Fruit fly (Drosophila melanogaster) whole organism, larva: ENCODE results near the gene Nsf2.

Source experiments
- noc ChIP-seq: fragments of 200-800 bp; sonication (Bioruptor generic); optimal IDR thresholded peaks from 3 replicates; lab custom pipeline; 2019; ENCODE audit warnings: missing biosample characterization, mild to moderate bottlenecking, missing genetic modification characterization, moderate library complexity

Nsf2 gene

dm6 chr3R:13845250-13845699, 7.5 kb upstream of the Nsf2 start:
- TF ChIP-seq noc: no peak

dm6 chr3R:13843611-13844010, 5.8 kb upstream of the Nsf2 start:
- no peak for TF ChIP-seq noc

DNA sequence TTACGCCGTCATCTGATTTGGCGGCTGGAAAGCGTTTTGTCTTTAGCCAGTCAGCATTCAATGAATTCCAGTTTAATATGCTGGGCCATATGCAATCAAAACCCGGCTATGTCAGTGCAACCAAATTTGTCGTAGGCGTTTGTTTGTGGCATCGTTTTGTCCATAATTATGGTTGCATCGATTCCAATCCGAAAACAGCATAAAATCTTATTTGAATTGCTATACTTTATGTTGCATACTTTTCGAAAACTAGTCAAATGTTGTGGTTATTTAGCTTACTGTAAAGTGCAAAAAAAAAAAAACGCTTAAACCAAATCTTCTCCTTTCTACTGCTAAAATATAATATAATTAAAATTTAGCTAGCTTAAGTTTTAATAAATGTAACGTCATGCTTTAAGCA, 4.7 kb upstream of the Nsf2 start:
- TF ChIP-seq noc: no peak

DNA sequence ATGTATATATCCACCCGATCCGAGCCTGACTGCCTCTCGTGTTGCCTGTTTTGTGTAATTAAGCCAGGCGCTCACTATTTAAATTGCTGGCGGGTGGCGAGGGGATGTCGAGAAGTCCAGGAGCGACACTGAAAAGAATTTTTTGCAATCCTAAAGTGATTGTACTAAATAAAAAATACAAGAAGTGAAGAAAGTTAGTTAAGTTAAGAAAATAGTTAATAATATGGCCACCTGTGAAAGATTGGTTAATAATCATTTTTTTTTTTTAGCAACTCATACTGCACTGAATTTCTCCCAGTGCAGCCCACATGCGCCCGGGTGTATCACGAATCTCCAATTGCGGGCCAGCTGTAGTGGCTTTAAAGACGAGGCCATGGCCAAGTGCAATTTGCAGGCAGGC, 3.2 kb upstream of the Nsf2 start:
- TF ChIP-seq noc: no peak

DNA sequence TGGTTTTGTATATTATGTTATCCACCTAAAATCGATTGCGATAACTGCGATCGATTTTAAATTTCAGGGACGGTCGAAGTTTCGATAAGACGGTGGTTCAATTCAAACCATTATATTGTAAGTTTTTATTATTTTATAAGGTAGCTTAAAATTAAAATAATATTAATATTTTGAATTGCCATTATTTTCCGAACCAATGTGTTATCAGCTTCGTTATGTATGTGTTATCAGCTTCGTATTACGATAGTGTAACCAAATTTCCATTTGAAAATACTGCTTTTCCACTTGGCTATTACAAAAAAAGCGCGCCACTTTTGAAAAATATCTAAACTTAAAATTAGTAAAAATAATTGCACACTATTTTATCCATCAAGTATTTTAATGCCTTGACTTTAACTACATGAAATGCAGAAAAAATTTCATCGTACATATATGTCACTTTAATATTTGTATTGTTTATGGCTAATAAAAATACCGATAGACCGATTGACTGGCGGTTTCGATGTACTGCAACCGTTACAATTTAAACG, 2.2 kb upstream of the Nsf2 start, which contains the start of gene CG31495:
Gene CG31495, minus strand, starts transcription at position 52 of the 530 bp plus-strand sequence.
- no peak for TF ChIP-seq noc

- TF ChIP-seq noc: no peak
These were observed 3.2 kb downstream of the Nsf2 start for dm6 chr3R:13834551-13834950.

DNA sequence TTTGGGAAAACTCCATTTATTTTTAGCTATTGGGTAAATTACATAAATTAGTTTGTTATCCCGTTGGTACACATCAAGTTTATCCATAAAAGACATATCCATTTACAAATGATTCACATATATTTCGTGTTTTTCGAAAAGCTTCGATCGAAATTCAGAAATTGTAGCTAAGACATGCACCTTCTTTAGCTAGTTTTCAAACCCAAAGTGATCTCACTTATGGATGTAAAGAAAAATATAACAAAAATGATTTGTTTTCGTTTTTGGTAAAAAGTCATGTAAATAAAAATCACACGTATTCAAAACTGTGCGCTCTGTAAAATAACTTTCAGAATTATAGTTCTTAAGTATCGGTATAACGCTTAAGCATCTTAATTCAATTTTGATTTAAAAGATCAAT, 4.3 kb downstream of the Nsf2 start:
- TF ChIP-seq noc: no peak

DNA sequence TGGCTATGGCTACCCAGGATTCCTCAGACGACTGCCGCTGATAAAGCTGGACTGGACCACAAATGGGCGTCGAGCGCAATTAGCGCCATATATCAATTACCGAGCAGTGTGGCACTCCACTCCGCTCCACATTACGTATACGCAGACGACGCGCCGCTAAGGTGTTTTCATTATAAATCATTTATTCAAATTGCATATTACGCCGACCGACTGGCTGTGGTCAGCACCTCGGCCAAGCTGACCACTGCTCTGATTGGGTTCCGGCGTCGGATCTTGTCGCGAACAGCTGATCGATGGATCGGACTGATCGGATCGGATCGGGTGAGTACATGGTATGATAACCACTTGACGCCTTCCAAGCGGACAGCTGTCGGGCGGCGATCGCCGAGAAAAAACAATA, 4.8 kb downstream of the Nsf2 start:
- no peak for TF ChIP-seq noc

- peak; percentile 43 for TF ChIP-seq noc
These were observed 6.1 kb downstream of the Nsf2 start for dm6 chr3R:13831596-13832119.

DNA sequence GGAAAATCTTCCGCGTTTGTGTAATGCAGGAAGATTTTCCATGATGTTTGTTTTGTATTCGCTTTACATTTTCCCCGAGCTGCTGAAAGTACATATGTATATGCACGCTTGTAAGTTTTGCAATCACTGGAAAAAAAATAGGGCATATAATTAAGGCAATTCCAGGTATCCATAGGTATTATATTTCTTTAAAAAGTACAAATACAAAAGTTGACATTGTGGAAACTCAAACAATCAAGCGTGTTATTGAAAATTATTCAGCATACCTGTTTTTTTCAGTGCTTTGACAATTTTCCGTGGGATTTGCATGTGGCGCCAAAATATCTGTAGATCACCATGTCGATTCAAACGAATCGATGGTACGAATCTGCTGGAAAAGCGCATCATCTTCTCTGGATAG, 6.7 kb downstream of the Nsf2 start:
- no peak for TF ChIP-seq noc

- TF ChIP-seq noc: no peak
These were observed 9.6 kb downstream of the Nsf2 start, which contains the start of gene Mst87F for dm6 chr3R:13827953-13828922. TSS of gene Mst87F (minus strand) at chr3R:13828008.

- no peak for TF ChIP-seq noc
These were observed 15.1 kb downstream of the Nsf2 start for dm6 chr3R:13822602-13823220.

dm6 chr3R:13820483-13820882, 17.3 kb downstream of the Nsf2 start:
- TF ChIP-seq noc: no peak

- TF ChIP-seq noc: no peak
These were observed 18.8 kb downstream of the Nsf2 start for dm6 chr3R:13819037-13819436.

DNA sequence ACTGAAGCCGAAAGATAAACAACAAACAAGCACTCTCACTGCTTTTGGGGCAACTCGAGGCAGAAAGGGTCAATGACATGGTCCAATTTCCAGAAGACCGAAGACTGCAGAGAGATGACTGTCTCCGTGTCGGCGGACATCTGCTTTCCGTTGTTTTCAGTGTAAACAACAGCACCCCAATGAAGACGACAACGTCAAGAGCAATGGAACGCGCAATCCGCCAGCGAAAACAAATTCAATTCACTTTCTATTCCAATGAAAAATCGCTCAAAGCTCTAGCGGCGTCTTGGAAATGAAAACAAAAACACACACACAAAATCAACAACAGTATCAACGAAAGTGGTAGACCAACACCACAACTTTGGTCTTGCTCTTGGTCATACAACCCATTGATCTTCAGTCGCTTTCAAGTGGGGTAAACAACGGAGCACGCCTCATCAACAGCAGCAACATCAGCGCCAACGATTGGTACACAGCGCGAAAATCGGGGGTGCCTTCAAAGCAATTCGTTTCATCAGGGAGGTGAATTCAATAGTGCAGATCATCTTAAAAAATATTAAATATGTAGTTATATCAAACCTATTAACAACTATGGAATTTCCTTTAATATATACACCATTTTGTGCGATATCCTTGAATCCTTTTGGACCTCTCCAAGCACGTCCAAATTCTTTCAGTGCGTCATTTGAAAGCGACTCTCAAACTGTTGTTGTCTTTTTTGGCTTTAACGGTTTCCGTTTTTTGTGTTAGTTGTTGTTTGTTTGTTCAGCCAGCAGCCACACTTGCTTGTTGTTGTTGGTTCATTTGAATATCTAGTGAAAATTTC, 20.1 kb downstream of the Nsf2 start:
- peak; percentile 40 for TF ChIP-seq noc

DNA sequence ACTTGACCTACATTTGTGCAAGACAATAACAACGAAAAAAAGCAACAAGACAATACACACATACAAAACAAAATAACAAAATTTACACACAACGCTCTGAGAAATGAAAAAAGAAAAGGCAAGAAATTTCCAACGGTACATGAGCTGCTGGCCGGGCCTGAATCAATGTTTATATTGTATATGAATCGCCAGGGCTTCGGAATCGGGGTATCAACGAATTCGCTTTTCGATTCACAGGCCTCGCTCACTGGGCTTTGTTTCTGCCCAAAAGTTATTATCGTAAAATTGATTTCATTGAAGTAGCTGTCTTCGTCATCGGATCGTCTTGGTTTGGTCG, 21.4 kb downstream of the Nsf2 start:
- no peak for TF ChIP-seq noc
